Fruit fly (Drosophila melanogaster) whole organism, embryonic: ENCODE data around the gene CG10137.

Source experiments
- Blimp-1 ChIP-seq: fragments of 200-800 bp; sonication (Bioruptor generic); optimal IDR thresholded peaks from 3 replicates; lab custom pipeline; 2018; ENCODE audit warnings: missing biosample characterization, missing genetic modification characterization, mild to moderate bottlenecking, moderate library complexity, missing genetic modification reagents
- CG10147 ChIP-seq: fragments of 200-800 bp; sonication (Bioruptor generic); optimal IDR thresholded peaks from 2 replicates; lab custom pipeline; 2019; ENCODE audit warnings: missing biosample characterization, mild to moderate bottlenecking, missing genetic modification characterization, moderate library complexity
- CG10267 ChIP-seq: fragments of 200-800 bp; sonication (Bioruptor generic); optimal IDR thresholded peaks from 2 replicates; lab custom pipeline; 2018; ENCODE audit warnings: missing biosample characterization, mild to moderate bottlenecking, missing genetic modification characterization, moderate library complexity
- CG10274 ChIP-seq: fragments of 200-800 bp; sonication (Bioruptor generic); optimal IDR thresholded peaks from 3 replicates; lab custom pipeline; 2017; ENCODE audit warnings: missing biosample characterization, mild to moderate bottlenecking, missing genetic modification characterization
- CG12769 ChIP-seq: fragments of 200-800 bp; sonication (Bioruptor generic); optimal IDR thresholded peaks from 2 replicates; lab custom pipeline; 2019; ENCODE audit warnings: missing biosample characterization, mild to moderate bottlenecking, missing genetic modification characterization, moderate library complexity
- CG13123 ChIP-seq: fragments of 200-800 bp; sonication (Bioruptor generic); optimal IDR thresholded peaks from 2 replicates; lab custom pipeline; 2016; ENCODE audit warnings: missing biosample characterization, missing genetic modification characterization
- CG13424 ChIP-seq: fragments of 200-800 bp; sonication (Bioruptor generic); optimal IDR thresholded peaks from 2 replicates; lab custom pipeline; 2019; ENCODE audit warnings: missing biosample characterization, mild to moderate bottlenecking, missing genetic modification characterization, moderate library complexity
- CG14965 ChIP-seq: fragments of 200-800 bp; sonication (Bioruptor generic); optimal IDR thresholded peaks from 2 replicates; lab custom pipeline; 2016; ENCODE audit warnings: missing biosample characterization, missing genetic modification characterization, borderline replicate concordance
- CG15601 ChIP-seq: fragments of 200-800 bp; sonication (Bioruptor generic); optimal IDR thresholded peaks from 3 replicates; lab custom pipeline; 2019; ENCODE audit warnings: missing biosample characterization, mild to moderate bottlenecking, missing genetic modification characterization, moderate library complexity
- CG16815 ChIP-seq: fragments of 200-800 bp; sonication (Bioruptor generic); optimal IDR thresholded peaks from 3 replicates; lab custom pipeline; 2017; ENCODE audit warnings: missing biosample characterization, mild to moderate bottlenecking, missing genetic modification characterization
- CG17385 ChIP-seq: fragments of 200-800 bp; sonication (Bioruptor generic); optimal IDR thresholded peaks from 3 replicates; lab custom pipeline; 2018; ENCODE audit warnings: missing biosample characterization, mild to moderate bottlenecking, missing genetic modification characterization
- CG17612 ChIP-seq: fragments of 200-800 bp; sonication (Bioruptor generic); IDR thresholded peaks from 2 replicates; pipeline ENCODE4 v1.3.6; 2022; ENCODE audit warnings: missing biosample characterization, missing genetic modification characterization
- CG18476 ChIP-seq: fragments of 200-800 bp; sonication (Bioruptor generic); optimal IDR thresholded peaks from 2 replicates; lab custom pipeline; 2016; ENCODE audit warnings: missing biosample characterization, mild to moderate bottlenecking, missing genetic modification characterization
- CG18599 ChIP-seq: fragments of 200-800 bp; sonication (Bioruptor generic); optimal IDR thresholded peaks from 3 replicates; lab custom pipeline; 2017; ENCODE audit warnings: missing biosample characterization, missing genetic modification characterization, mild to moderate bottlenecking, moderate library complexity, missing genetic modification reagents
- CG18764 ChIP-seq: fragments of 200-800 bp; sonication (Bioruptor generic); optimal IDR thresholded peaks from 3 replicates; lab custom pipeline; 2016; ENCODE audit warnings: missing biosample characterization, missing genetic modification characterization
- CG2129 ChIP-seq: fragments of 200-800 bp; sonication (Bioruptor generic); IDR thresholded peaks from 2 replicates; pipeline ENCODE4 v1.3.6; 2022; ENCODE audit warnings: missing biosample characterization, missing genetic modification characterization; ENCODE audit not compliant: partially characterized antibody
- CG2712 ChIP-seq: fragments of 200-800 bp; optimal IDR thresholded peaks from 3 replicates; lab custom pipeline; 2019; ENCODE audit warnings: missing biosample characterization, mild to moderate bottlenecking, missing genetic modification characterization, moderate library complexity
- CG32767 ChIP-seq: fragments of 200-800 bp; sonication (Bioruptor generic); IDR thresholded peaks from 2 replicates; pipeline ENCODE4 v1.3.6; 2022; ENCODE audit warnings: missing biosample characterization, missing genetic modification characterization
- CG4404 ChIP-seq: fragments of 200-800 bp; sonication (Bioruptor generic); IDR thresholded peaks from 2 replicates; pipeline ENCODE4 v1.3.6; 2022; ENCODE audit warnings: missing biosample characterization, missing genetic modification characterization
- CG9797 ChIP-seq: fragments of 200-800 bp; sonication (Bioruptor generic); optimal IDR thresholded peaks from 3 replicates; lab custom pipeline; 2018; ENCODE audit warnings: missing biosample characterization, mild to moderate bottlenecking, missing genetic modification characterization
- D19A ChIP-seq: fragments of 200-800 bp; optimal IDR thresholded peaks from 3 replicates; lab custom pipeline; 2019; ENCODE audit warnings: missing biosample characterization, mild to moderate bottlenecking, missing genetic modification characterization, moderate library complexity
- Dek ChIP-seq: fragments of 200-800 bp; sonication (Bioruptor generic); optimal IDR thresholded peaks from 3 replicates; lab custom pipeline; 2019; ENCODE audit warnings: missing biosample characterization, mild to moderate bottlenecking, missing genetic modification characterization, moderate library complexity
- Dp ChIP-seq: fragments of 200-800 bp; sonication (Bioruptor generic); optimal IDR thresholded peaks from 2 replicates; lab custom pipeline; 2018; ENCODE audit warnings: missing biosample characterization, mild to moderate bottlenecking, missing genetic modification characterization, moderate library complexity
- GATAe ChIP-seq: fragments of 200-800 bp; sonication (Bioruptor generic); conservative IDR thresholded peaks from 2 replicates; pipeline ENCODE4 v1.3.6; 2022; ENCODE audit warnings: missing biosample characterization, missing genetic modification characterization
- HHEX ChIP-seq: fragments of 200-800 bp; sonication (Bioruptor generic); optimal IDR thresholded peaks from 3 replicates; lab custom pipeline; 2017; ENCODE audit warnings: missing biosample characterization, mild to moderate bottlenecking, missing genetic modification characterization, missing genetic modification reagents
- Hmx ChIP-seq: fragments of 200-800 bp; sonication (Bioruptor generic); optimal IDR thresholded peaks from 2 replicates; lab custom pipeline; 2016; ENCODE audit warnings: missing biosample characterization, missing genetic modification characterization
- MESR4 ChIP-seq: fragments of 200-800 bp; sonication (Bioruptor generic); optimal IDR thresholded peaks from 2 replicates; lab custom pipeline; 2018; ENCODE audit warnings: missing biosample characterization, mild to moderate bottlenecking, missing genetic modification characterization, moderate library complexity
- Scr ChIP-seq: fragments of 200-800 bp; sonication (Bioruptor generic); IDR thresholded peaks from 2 replicates; pipeline ENCODE4 v1.3.6; 2022; ENCODE audit warnings: missing biosample characterization, missing genetic modification characterization; ENCODE audit not compliant: partially characterized antibody
- Vsx1 ChIP-seq: fragments of 200-800 bp; sonication (Bioruptor generic); optimal IDR thresholded peaks from 2 replicates; lab custom pipeline; 2017; ENCODE audit warnings: missing biosample characterization, mild to moderate bottlenecking, missing genetic modification characterization, missing genetic modification reagents
- ap ChIP-seq: fragments of 200-800 bp; sonication (Bioruptor generic); IDR thresholded peaks from 2 replicates; pipeline ENCODE4 v1.3.6; 2022; ENCODE audit warnings: missing biosample characterization, missing genetic modification characterization
- chn ChIP-seq: fragments of 200-800 bp; sonication (Bioruptor generic); optimal IDR thresholded peaks from 2 replicates; lab custom pipeline; 2016; ENCODE audit warnings: missing biosample characterization, missing genetic modification characterization
- ci ChIP-seq: fragments of 200-800 bp; sonication (Bioruptor generic); IDR thresholded peaks from 3 replicates; pipeline ENCODE4 v1.3.6; 2022; ENCODE audit warnings: missing biosample characterization, missing genetic modification characterization
- cwo ChIP-seq: fragments of 200-800 bp; sonication (Bioruptor generic); optimal IDR thresholded peaks from 3 replicates; lab custom pipeline; 2017; ENCODE audit warnings: missing biosample characterization, missing genetic modification characterization, mild to moderate bottlenecking, moderate library complexity, missing genetic modification reagents
- grau ChIP-seq: fragments of 200-800 bp; optimal IDR thresholded peaks from 3 replicates; lab custom pipeline; 2019; ENCODE audit warnings: missing biosample characterization, mild to moderate bottlenecking, missing genetic modification characterization, moderate library complexity
- grn ChIP-seq: fragments of 200-800 bp; sonication (Bioruptor generic); optimal IDR thresholded peaks from 3 replicates; lab custom pipeline; 2017; ENCODE audit warnings: missing biosample characterization, missing genetic modification characterization
- gsb ChIP-seq: fragments of 200-800 bp; sonication (Bioruptor generic); IDR thresholded peaks from 2 replicates; pipeline ENCODE4 v1.3.6; 2022; ENCODE audit warnings: missing biosample characterization, missing genetic modification characterization
- hbn ChIP-seq: fragments of 200-800 bp; sonication (Bioruptor generic); IDR thresholded peaks from 2 replicates; pipeline ENCODE4 v1.3.6; 2022; ENCODE audit warnings: missing biosample characterization, missing genetic modification characterization; ENCODE audit not compliant: partially characterized antibody
- her ChIP-seq: fragments of 200-800 bp; sonication (Bioruptor generic); optimal IDR thresholded peaks from 2 replicates; lab custom pipeline; 2016; ENCODE audit warnings: missing biosample characterization, missing genetic modification characterization
- kah ChIP-seq: fragments of 200-800 bp; sonication (Bioruptor generic); optimal IDR thresholded peaks from 2 replicates; lab custom pipeline; 2018; ENCODE audit warnings: missing biosample characterization, mild to moderate bottlenecking, missing genetic modification characterization
- lab ChIP-seq: fragments of 200-800 bp; sonication (Bioruptor generic); optimal IDR thresholded peaks from 3 replicates; lab custom pipeline; 2017; ENCODE audit warnings: missing biosample characterization, missing genetic modification characterization, mild to moderate bottlenecking, moderate library complexity, missing genetic modification reagents
- pan ChIP-seq, 4 experiments: fragments of >200 bp in 3 of 4; fragments of 200-800 bp in 1 of 4; sonication (Bioruptor generic) in 1 of 4; optimal IDR thresholded peaks in 3 of 4; IDR thresholded peaks in 1 of 4; 2 replicates each; pipeline versions ENCODE4 v1.3.6 to Lab custom; 2017 to 2022; ENCODE audit warnings: missing biosample characterization in 2 of 4, missing genetic modification characterization in 2 of 4, mixed read lengths in 1 of 4
- pum ChIP-seq: fragments of 200-800 bp; sonication (Bioruptor generic); optimal IDR thresholded peaks from 2 replicates; lab custom pipeline; 2016; ENCODE audit warnings: missing biosample characterization, missing genetic modification characterization
- trem ChIP-seq: fragments of 200-800 bp; optimal IDR thresholded peaks from 3 replicates; lab custom pipeline; 2019; ENCODE audit warnings: missing biosample characterization, mild to moderate bottlenecking, missing genetic modification characterization, moderate library complexity
- trh ChIP-seq: fragments of 200-800 bp; sonication (Bioruptor generic); optimal IDR thresholded peaks from 2 replicates; lab custom pipeline; 2016; ENCODE audit warnings: missing biosample characterization, missing genetic modification characterization
- wek ChIP-seq: fragments of 200-800 bp; sonication (Bioruptor generic); optimal IDR thresholded peaks from 3 replicates; lab custom pipeline; 2018; ENCODE audit warnings: missing biosample characterization, mild to moderate bottlenecking, missing genetic modification characterization, moderate library complexity
- zen ChIP-seq: fragments of 200-800 bp; sonication (Bioruptor generic); optimal IDR thresholded peaks from 3 replicates; lab custom pipeline; 2018; ENCODE audit warnings: missing biosample characterization, mild to moderate bottlenecking, missing genetic modification characterization, moderate library complexity
- zen2 ChIP-seq: fragments of 200-800 bp; sonication (Bioruptor generic); IDR thresholded peaks from 3 replicates; pipeline ENCODE4 v1.3.6; 2022; ENCODE audit warnings: missing biosample characterization, missing genetic modification characterization; ENCODE audit not compliant: partially characterized antibody

Gene CG10137

dm6 chr2L:19492934-19493686, 33.4 kb upstream of the CG10137 start, which contains the start of the genes swm and Ctu2 (continued):
- TF ChIP-seq CG2129 (GFP tag; lab: Robert Waterston, UW) (peak; percentile 19; the same call in 1 of the 2 replicates), Vsx1 (GFP tag; lab: Kevin White, UChicago) (no peak), chn (GFP tag; lab: Kevin White, UChicago) (no peak), trem (tag; lab: Kevin White, UChicago) (peak; percentile 74), CG17385 (GFP tag; lab: Kevin White, UChicago) (peak; percentile 94), CG17612 (GFP tag; lab: Robert Waterston, UW) (no peak), wek (no peak), MESR4 (GFP tag; lab: Kevin White, UChicago) (peak; percentile 96), CG9797 (peak; percentile 16), CG18764 (GFP tag; lab: Kevin White, UChicago) (no peak), CG2712 (tag; lab: Kevin White, UChicago) (peak; percentile 81), CG18476 (GFP tag; lab: Kevin White, UChicago) (no peak), CG4404 (GFP tag; lab: Robert Waterston, UW) (peak; percentile 56), cwo (peak; percentile 43), grau (peak; percentile 83), her (no peak), CG12769 (tag; lab: Kevin White, UChicago) (no peak), pum (GFP tag; lab: Kevin White, UChicago) (peak; percentile 23), Hmx (no peak), grn (GFP tag; lab: Kevin White, UChicago) (no peak), CG13424 (tag; lab: Kevin White, UChicago) (peak; percentile 89), CG10267 (peak; percentile 79), CG15601 (peak; percentile 64), CG10274 (GFP tag; lab: Kevin White, UChicago) (no peak), CG18599 (GFP tag; lab: Kevin White, UChicago) (no peak), ap (no peak), CG14965 (no peak), hbn (GFP tag; lab: Robert Waterston, UW) (peak; percentile 66), zen2 (peak; percentile 59; the same call in 2 of the 3 replicates), kah (GFP tag; lab: Kevin White, UChicago) (peak; percentile 19), lab (GFP tag; lab: Kevin White, UChicago) (no peak), CG10147 (peak; percentile 51), pan (optimal IDR thresholded peaks at IDR 0.05; lab: Kevin White, UChicago) (no peak), pan (GFP tag; optimal IDR thresholded peaks at IDR 0.05 in 1 of 2, IDR thresholded peaks at IDR 0.05 in 1 of 2) (peak in 1 of 2 experiments; percentile 60), trh (GFP tag; lab: Kevin White, UChicago) (no peak), zen (tag; lab: Kevin White, UChicago) (peak; percentile 48), CG32767 (0 out of 2 replicates have a peak, but pooled peaks have one; percentile 26), Dp (GFP tag; lab: Kevin White, UChicago) (peak; percentile 6), Dek (peak; percentile 68), ci (GFP tag; lab: Robert Waterston, UW) (0 out of 3 replicates have a peak, but pooled peaks have one; percentile 10), CG16815 (peak; percentile 56), GATAe (GFP tag; lab: Robert Waterston, UW) (0 out of 2 replicates have a peak, but pooled peaks have one; percentile 24), CG13123 (GFP tag; lab: Kevin White, UChicago) (no peak), HHEX (GFP tag; lab: Kevin White, UChicago) (no peak), Scr (GFP tag; lab: Robert Waterston, UW) (peak; percentile 83), gsb (GFP tag; lab: Robert Waterston, UW) (no peak), D19A (tag; lab: Kevin White, UChicago) (no peak), Blimp-1 (GFP tag; lab: Kevin White, UChicago) (no peak)
